Worm (Caenorhabditis elegans): ENCODE results near the gene pqn-75.

The pqn-75 gene

ce11 chrIV:4047628-4048027, 24.5 kb upstream of the pqn-75 start (continued):
- no peak for TF ChIP-seq ZK185.1 (tag; optimal IDR thresholded peaks at IDR 0.05; ENCODE audit: poor library complexity, severe bottlenecking)
- no peak for TF ChIP-seq F52B5.7 (tag; optimal IDR thresholded peaks at IDR 0.05)
- no peak for TF ChIP-seq ztf-22 (GFP tag; optimal IDR thresholded peaks at IDR 0.05)
- TF ChIP-seq mcd-1 (GFP tag; IDR thresholded peaks at IDR 0.05), result peak; percentile 27; the same call in 1 of the 2 replicates
- peak; percentile 87 for TF ChIP-seq hrde-1 (tag; optimal IDR thresholded peaks at IDR 0.05; ENCODE audit: borderline replicate concordance)
- TF ChIP-seq nfyb-1 (GFP tag; IDR thresholded peaks at IDR 0.05), result peak; percentile 46; the same call in 1 of the 2 replicates
- no peak for TF ChIP-seq egl-18 (GFP tag; IDR thresholded peaks at IDR 0.05)
- no peak for TF ChIP-seq ceh-40 (GFP tag; IDR thresholded peaks at IDR 0.05)
- TF ChIP-seq nhr-120 (GFP tag; IDR thresholded peaks at IDR 0.05), result no peak
- TF ChIP-seq F37B4.10 (GFP tag; IDR thresholded peaks at IDR 0.05), result no peak
- TF ChIP-seq cebp-2 (GFP tag; IDR thresholded peaks at IDR 0.05), result no peak

ce11 chrIV:4049398-4049998, 22.6 kb upstream of the pqn-75 start, which contains the start of gene pcn-1:
TSS of gene pcn-1 (minus strand) at chrIV:4049448.
- TF ChIP-seq F23B12.7 (tag; optimal IDR thresholded peaks at IDR 0.05; ENCODE audit: insufficient read depth), result peak; percentile 76
- TF ChIP-seq hlh-12 (tag; optimal IDR thresholded peaks at IDR 0.05), result no peak
- no peak for TF ChIP-seq die-1 (tag; optimal IDR thresholded peaks at IDR 0.05)
- peak; percentile 81; the same call in 1 of the 2 replicates for TF ChIP-seq ztf-6 (GFP tag; IDR thresholded peaks at IDR 0.05)
- peak; percentile 99 for TF ChIP-seq dpl-1 (GFP tag; optimal IDR thresholded peaks at IDR 0.05)
- peak; percentile 54 for TF ChIP-seq snpc-4 (GFP tag; optimal IDR thresholded peaks at IDR 0.05)
- TF ChIP-seq snpc-4 (tag; optimal IDR thresholded peaks at IDR 0.05), result peak; percentile 38 to 89 (median 78)
- peak; percentile 89 for TF ChIP-seq F57C9.4 (tag; optimal IDR thresholded peaks at IDR 0.05)
- no peak for TF ChIP-seq ztf-25 (GFP tag; IDR thresholded peaks at IDR 0.05)
- no peak for TF ChIP-seq nhr-179 (tag; optimal IDR thresholded peaks at IDR 0.05)
- TF ChIP-seq C17E4.6 (GFP tag; IDR thresholded peaks at IDR 0.05), result peak; percentile 98
- peak; percentile 93 for TF ChIP-seq F37B4.10 (GFP tag; IDR thresholded peaks at IDR 0.05)
- TF ChIP-seq tlf-1 (GFP tag; optimal IDR thresholded peaks at IDR 0.05), result peak; percentile 98
- no peak for TF ChIP-seq akir-1 (GFP tag; optimal IDR thresholded peaks at IDR 0.05)
- peak; percentile 96 for TF ChIP-seq madf-3 (GFP tag; IDR thresholded peaks at IDR 0.05)
- TF ChIP-seq nhr-90 (tag; optimal IDR thresholded peaks at IDR 0.05), result no peak
- peak; percentile 95 for TF ChIP-seq rcor-1 (GFP tag; IDR thresholded peaks at IDR 0.05)
- TF ChIP-seq let-526 (GFP tag; IDR thresholded peaks at IDR 0.05), result peak; percentile 86
- TF ChIP-seq T26A5.8 (tag; optimal IDR thresholded peaks at IDR 0.05), result no peak
- TF ChIP-seq athp-1 (tag; optimal IDR thresholded peaks at IDR 0.05), result peak; percentile 98
- no peak for TF ChIP-seq ceh-40 (GFP tag; IDR thresholded peaks at IDR 0.05)
- TF ChIP-seq nfyb-1 (GFP tag; IDR thresholded peaks at IDR 0.05), result peak; percentile 96
- TF ChIP-seq F22D6.2 (tag; optimal IDR thresholded peaks at IDR 0.05), result peak; percentile 80
- no peak for TF ChIP-seq tbx-9 (tag; optimal IDR thresholded peaks at IDR 0.05; ENCODE audit: borderline replicate concordance)
- peak; percentile 96 for TF ChIP-seq madf-8 (GFP tag; conservative IDR thresholded peaks at IDR 0.05)
- peak; percentile 96 for TF ChIP-seq ceh-91 (GFP tag; IDR thresholded peaks at IDR 0.05)
- TF ChIP-seq repo-1 (tag; optimal IDR thresholded peaks at IDR 0.05), result peak; percentile 95
- TF ChIP-seq nhr-27 (tag; optimal IDR thresholded peaks at IDR 0.05), result peak; percentile 2
- TF ChIP-seq sdz-38 (tag; optimal IDR thresholded peaks at IDR 0.05), result no peak
- TF ChIP-seq ztf-3 (GFP tag; optimal IDR thresholded peaks at IDR 0.05), result peak; percentile 67
- TF ChIP-seq lin-54 (GFP tag; optimal IDR thresholded peaks at IDR 0.05), result peak; percentile 100
- peak; percentile 84 for TF ChIP-seq attf-6 (GFP tag; IDR thresholded peaks at IDR 0.05)
- no peak for TF ChIP-seq F55B11.4 (tag; optimal IDR thresholded peaks at IDR 0.05; ENCODE audit: borderline replicate concordance, insufficient read depth)
- TF ChIP-seq ama-1 (optimal IDR thresholded peaks at IDR 0.05), result no peak
- TF ChIP-seq ama-1 (GFP tag; optimal IDR thresholded peaks at IDR 0.05), result peak in 1 of 2 experiments; percentile 23
- peak; percentile 93 for TF ChIP-seq lir-1 (GFP tag; conservative IDR thresholded peaks at IDR 0.05)
- TF ChIP-seq lin-26 (GFP tag; IDR thresholded peaks at IDR 0.05), result no peak
- TF ChIP-seq D2030.7 (GFP tag; IDR thresholded peaks at IDR 0.05), result peak; percentile 97
- TF ChIP-seq nfya-2 (GFP tag; IDR thresholded peaks at IDR 0.05), result no peak
- TF ChIP-seq aptf-3 (GFP tag; IDR thresholded peaks at IDR 0.05), result 0 out of 2 replicates have a peak, but pooled peaks have one; percentile 36

Measured in whole organism, young adult.